Fruit fly (Drosophila melanogaster): ENCODE results near the gene CG12539.

dm6 chrX:14883993-14884392 is 39.4 kb upstream of the CG12539 start:
- no peak for TF ChIP-seq CG8478 (optimal IDR thresholded peaks at IDR 0.05)
- TF ChIP-seq CTCF (optimal IDR thresholded peaks at IDR 0.05): no peak
